Fruit fly (Drosophila melanogaster) whole organism, embryonic: ENCODE results near the gene Zasp66.

Experiments
- CG12942 ChIP-seq: fragments of 200-800 bp; sonication (Bioruptor generic); optimal IDR thresholded peaks from 3 replicates; lab custom pipeline; 2016; ENCODE audit warnings: missing biosample characterization, missing genetic modification characterization
- CG31365 ChIP-seq: fragments of 200-800 bp; sonication (Bioruptor generic); optimal IDR thresholded peaks from 2 replicates; lab custom pipeline; 2018; ENCODE audit warnings: missing biosample characterization, mild to moderate bottlenecking, missing genetic modification characterization
- CG3995 ChIP-seq: fragments of 200-800 bp; sonication (Bioruptor generic); optimal IDR thresholded peaks from 3 replicates; lab custom pipeline; 2016; ENCODE audit warnings: missing biosample characterization, missing genetic modification characterization
- Opbp ChIP-seq: fragments of 200-800 bp; sonication (Bioruptor generic); IDR thresholded peaks from 3 replicates; pipeline ENCODE4 v1.3.6; 2022; ENCODE audit warnings: missing biosample characterization, missing genetic modification characterization; ENCODE audit not compliant: partially characterized antibody
- fru ChIP-seq: fragments of >200 bp; optimal IDR thresholded peaks from 2 replicates; lab custom pipeline; 2017

dm6 chr3L:8648836-8649235 lies 24.7 kb downstream of the Zasp66 start, which contains the start of gene Arr2:
- no peak for TF ChIP-seq Opbp (GFP tag; lab: Robert Waterston, UW)
- TF ChIP-seq fru (lab: Kevin White, UChicago) = no peak
- TF ChIP-seq CG31365 (tag; lab: Kevin White, UChicago) = no peak
- no peak for TF ChIP-seq CG3995 (GFP tag; lab: Kevin White, UChicago)
- TF ChIP-seq CG12942 = no peak
